Fruit fly (Drosophila melanogaster) whole organism, embryonic: Measurements from ENCODE around the gene fal.
A peak's percentile ranks its signal among the peaks of the same experiment; 100 is the strongest.

Experiments
- ATbp ChIP-seq: fragments of 200-800 bp; sonication (Bioruptor generic); optimal IDR thresholded peaks from 2 replicates; lab custom pipeline; 2017; ENCODE audit warnings: missing biosample characterization, mild to moderate bottlenecking, missing genetic modification characterization, missing genetic modification reagents
- Ada2b ChIP-seq: fragments of 200-800 bp; sonication (Bioruptor generic); IDR thresholded peaks from 2 replicates; pipeline ENCODE4 v1.3.6; 2022; ENCODE audit warnings: missing biosample characterization, missing genetic modification characterization
- Atf6 ChIP-seq: fragments of 200-800 bp; sonication (Bioruptor generic); IDR thresholded peaks from 2 replicates; pipeline ENCODE4 v1.3.6; 2022; ENCODE audit warnings: missing biosample characterization, missing genetic modification characterization
- Bdp1 ChIP-seq: fragments of 200-800 bp; sonication (Bioruptor generic); optimal IDR thresholded peaks from 3 replicates; lab custom pipeline; 2016; ENCODE audit warnings: missing biosample characterization, missing genetic modification characterization
- CG10209 ChIP-seq: fragments of 200-800 bp; sonication (Bioruptor generic); optimal IDR thresholded peaks from 3 replicates; lab custom pipeline; 2017; ENCODE audit warnings: missing biosample characterization, mild to moderate bottlenecking, missing genetic modification characterization, missing genetic modification reagents
- CG11695 ChIP-seq: fragments of 200-800 bp; sonication (Bioruptor generic); IDR thresholded peaks from 3 replicates; pipeline ENCODE4 v1.3.6; 2022; ENCODE audit warnings: missing biosample characterization, missing genetic modification characterization
- CG12071 ChIP-seq: fragments of 200-800 bp; sonication (Bioruptor generic); optimal IDR thresholded peaks from 3 replicates; lab custom pipeline; 2018; ENCODE audit warnings: missing biosample characterization, mild to moderate bottlenecking, missing genetic modification characterization
- CG12769 ChIP-seq: fragments of 200-800 bp; sonication (Bioruptor generic); optimal IDR thresholded peaks from 2 replicates; lab custom pipeline; 2019; ENCODE audit warnings: missing biosample characterization, mild to moderate bottlenecking, missing genetic modification characterization, moderate library complexity
- CG13123 ChIP-seq: fragments of 200-800 bp; sonication (Bioruptor generic); optimal IDR thresholded peaks from 2 replicates; lab custom pipeline; 2016; ENCODE audit warnings: missing biosample characterization, missing genetic modification characterization
- CG13624 ChIP-seq: fragments of 200-800 bp; sonication (Bioruptor generic); optimal IDR thresholded peaks from 2 replicates; lab custom pipeline; 2016; ENCODE audit warnings: missing biosample characterization, missing genetic modification characterization
- CG13894 ChIP-seq: fragments of 200-800 bp; sonication (Bioruptor generic); optimal IDR thresholded peaks from 3 replicates; lab custom pipeline; 2018; ENCODE audit warnings: missing biosample characterization, mild to moderate bottlenecking, missing genetic modification characterization, moderate library complexity
- CG1603 ChIP-seq: fragments of 200-800 bp; sonication (Bioruptor generic); optimal IDR thresholded peaks from 2 replicates; lab custom pipeline; 2019; ENCODE audit warnings: missing biosample characterization, mild to moderate bottlenecking, missing genetic modification characterization, moderate library complexity
- CG17186 ChIP-seq: fragments of 200-800 bp; sonication (Bioruptor generic); optimal IDR thresholded peaks from 3 replicates; lab custom pipeline; 2017; ENCODE audit warnings: missing biosample characterization, missing genetic modification reagents, missing genetic modification characterization
- CG17829 ChIP-seq: fragments of 200-800 bp; optimal IDR thresholded peaks from 2 replicates; lab custom pipeline; 2019; ENCODE audit warnings: missing biosample characterization, mild to moderate bottlenecking, missing genetic modification characterization, moderate library complexity
- CG18476 ChIP-seq: fragments of 200-800 bp; sonication (Bioruptor generic); optimal IDR thresholded peaks from 2 replicates; lab custom pipeline; 2016; ENCODE audit warnings: missing biosample characterization, mild to moderate bottlenecking, missing genetic modification characterization
- CG31224 ChIP-seq: fragments of 200-800 bp; sonication (Bioruptor generic); IDR thresholded peaks from 2 replicates; pipeline ENCODE4 v1.3.6; 2022; ENCODE audit warnings: missing biosample characterization, missing genetic modification characterization
- CG31388 ChIP-seq: fragments of 200-800 bp; sonication (Bioruptor generic); optimal IDR thresholded peaks from 2 replicates; lab custom pipeline; 2016; ENCODE audit warnings: missing biosample characterization, missing genetic modification characterization
- CG31441 ChIP-seq: fragments of 200-800 bp; sonication (Bioruptor generic); IDR thresholded peaks from 2 replicates; pipeline ENCODE4 v1.3.6; 2022; ENCODE audit warnings: missing biosample characterization, missing genetic modification characterization
- CG3407 ChIP-seq: fragments of 200-800 bp; sonication (Bioruptor generic); optimal IDR thresholded peaks from 2 replicates; lab custom pipeline; 2018; ENCODE audit warnings: missing biosample characterization, mild to moderate bottlenecking, missing genetic modification characterization
- CG4328 ChIP-seq: fragments of 200-800 bp; sonication (Bioruptor generic); optimal IDR thresholded peaks from 3 replicates; lab custom pipeline; 2017; ENCODE audit warnings: missing biosample characterization, missing genetic modification reagents, missing genetic modification characterization
- CG5245 ChIP-seq: fragments of 200-800 bp; sonication (Bioruptor generic); optimal IDR thresholded peaks from 3 replicates; lab custom pipeline; 2016; ENCODE audit warnings: missing biosample characterization, missing genetic modification characterization
- CG6272 ChIP-seq: fragments of 200-800 bp; sonication (Bioruptor generic); IDR thresholded peaks from 2 replicates; pipeline ENCODE4 v1.3.6; 2022; ENCODE audit warnings: missing biosample characterization, missing genetic modification characterization
- CG7372 ChIP-seq: fragments of 200-800 bp; sonication (Bioruptor generic); IDR thresholded peaks from 2 replicates; pipeline ENCODE4 v1.3.6; 2022; ENCODE audit warnings: missing biosample characterization, missing genetic modification characterization
- CG7786 ChIP-seq: fragments of 200-800 bp; sonication (Bioruptor generic); optimal IDR thresholded peaks from 2 replicates; lab custom pipeline; 2016; ENCODE audit warnings: missing biosample characterization, missing genetic modification characterization
- CG7928 ChIP-seq: fragments of 200-800 bp; sonication (Bioruptor generic); optimal IDR thresholded peaks from 2 replicates; lab custom pipeline; 2017; ENCODE audit warnings: missing biosample characterization, mild to moderate bottlenecking, missing genetic modification characterization
- CG8089 ChIP-seq: fragments of 200-800 bp; sonication (Bioruptor generic); optimal IDR thresholded peaks from 3 replicates; lab custom pipeline; 2016; ENCODE audit warnings: missing biosample characterization, missing genetic modification characterization
- CG8359 ChIP-seq: fragments of 200-800 bp; sonication (Bioruptor generic); optimal IDR thresholded peaks from 2 replicates; lab custom pipeline; 2017; ENCODE audit warnings: missing biosample characterization, mild to moderate bottlenecking, missing genetic modification characterization, borderline replicate concordance
- CG9437 ChIP-seq: fragments of 200-800 bp; sonication (Bioruptor generic); optimal IDR thresholded peaks from 2 replicates; lab custom pipeline; 2018; ENCODE audit warnings: missing biosample characterization, mild to moderate bottlenecking, missing genetic modification characterization
- CG9932 ChIP-seq: fragments of 200-800 bp; sonication (Bioruptor generic); IDR thresholded peaks from 2 replicates; pipeline ENCODE4 v1.3.6; 2022; ENCODE audit warnings: missing biosample characterization, missing genetic modification characterization
- Chrac-16 ChIP-seq: fragments of 200-800 bp; sonication (Bioruptor generic); optimal IDR thresholded peaks from 3 replicates; lab custom pipeline; 2016; ENCODE audit warnings: missing biosample characterization, missing genetic modification characterization
- D19B ChIP-seq: fragments of 200-800 bp; sonication (Bioruptor generic); optimal IDR thresholded peaks from 2 replicates; lab custom pipeline; 2017; ENCODE audit warnings: missing biosample characterization, mild to moderate bottlenecking, missing genetic modification characterization
- Deaf1 ChIP-seq: fragments of 200-800 bp; optimal IDR thresholded peaks from 3 replicates; lab custom pipeline; 2019; ENCODE audit warnings: missing biosample characterization, mild to moderate bottlenecking, missing genetic modification characterization, moderate library complexity
- Doc3 ChIP-seq: fragments of 200-800 bp; sonication (Bioruptor generic); IDR thresholded peaks from 3 replicates; pipeline ENCODE4 v1.3.6; 2022; ENCODE audit warnings: missing biosample characterization, missing genetic modification characterization; ENCODE audit not compliant: partially characterized antibody
- H2.0 ChIP-seq: fragments of 200-800 bp; sonication (Bioruptor generic); IDR thresholded peaks from 2 replicates; pipeline ENCODE4 v1.3.6; 2022; ENCODE audit warnings: missing biosample characterization, missing genetic modification characterization
- Kr ChIP-seq: fragments of 200-800 bp; sonication (Bioruptor generic); optimal IDR thresholded peaks from 2 replicates; lab custom pipeline; 2017; ENCODE audit warnings: missing biosample characterization, mild to moderate bottlenecking, missing genetic modification characterization
- ash1 ChIP-seq: fragments of 200-800 bp; sonication (Bioruptor generic); optimal IDR thresholded peaks from 2 replicates; lab custom pipeline; 2018; ENCODE audit warnings: missing biosample characterization, mild to moderate bottlenecking, missing genetic modification characterization
- ato ChIP-seq: fragments of 200-800 bp; sonication (Bioruptor generic); IDR thresholded peaks from 2 replicates; pipeline ENCODE4 v1.3.6; 2022; ENCODE audit warnings: missing biosample characterization, missing genetic modification characterization; ENCODE audit not compliant: partially characterized antibody
- croc ChIP-seq: fragments of 200-800 bp; sonication (Bioruptor generic); conservative IDR thresholded peaks from 3 replicates; pipeline ENCODE4 v1.3.6; 2022; ENCODE audit warnings: missing biosample characterization, missing genetic modification characterization
- crp ChIP-seq, 2 experiments: fragments of 200-800 bp; sonication (Bioruptor generic); optimal IDR thresholded peaks; 2 replicates in 1 of 2; 3 replicates in 1 of 2; lab custom pipeline; 2017; ENCODE audit warnings: missing biosample characterization in 2 of 2, missing genetic modification characterization in 2 of 2, mild to moderate bottlenecking in 1 of 2, moderate library complexity in 1 of 2
- cwo ChIP-seq: fragments of 200-800 bp; sonication (Bioruptor generic); optimal IDR thresholded peaks from 3 replicates; lab custom pipeline; 2017; ENCODE audit warnings: missing biosample characterization, missing genetic modification characterization, mild to moderate bottlenecking, moderate library complexity, missing genetic modification reagents
- disco-r ChIP-seq: fragments of 200-800 bp; sonication (Bioruptor generic); optimal IDR thresholded peaks from 2 replicates; lab custom pipeline; 2016; ENCODE audit warnings: missing biosample characterization, missing genetic modification characterization
- ftz-f1 ChIP-seq: fragments of 200-800 bp; sonication (Bioruptor generic); optimal IDR thresholded peaks from 2 replicates; lab custom pipeline; 2016; ENCODE audit warnings: missing biosample characterization, missing genetic modification characterization
- h ChIP-seq: fragments of >200 bp; optimal IDR thresholded peaks from 2 replicates; lab custom pipeline; 2017
- lbe ChIP-seq: fragments of 200-800 bp; sonication (Bioruptor generic); optimal IDR thresholded peaks from 2 replicates; lab custom pipeline; 2016; ENCODE audit warnings: missing biosample characterization, mild to moderate bottlenecking, missing genetic modification characterization
- ranshi ChIP-seq: fragments of 200-800 bp; sonication (Bioruptor generic); IDR thresholded peaks from 2 replicates; pipeline ENCODE4 v1.3.6; 2022; ENCODE audit warnings: missing biosample characterization, missing genetic modification characterization
- salm ChIP-seq: fragments of 200-800 bp; sonication (Bioruptor generic); optimal IDR thresholded peaks from 2 replicates; lab custom pipeline; 2018; ENCODE audit warnings: missing biosample characterization, mild to moderate bottlenecking, missing genetic modification characterization
- scrt ChIP-seq: fragments of 200-800 bp; sonication (Bioruptor generic); optimal IDR thresholded peaks from 2 replicates; lab custom pipeline; 2018; ENCODE audit warnings: missing biosample characterization, mild to moderate bottlenecking, missing genetic modification characterization, moderate library complexity
- seq ChIP-seq: fragments of 200-800 bp; sonication (Bioruptor generic); IDR thresholded peaks from 2 replicates; pipeline ENCODE4 v1.3.6; 2022; ENCODE audit warnings: missing biosample characterization, missing genetic modification characterization
- tgo ChIP-seq: fragments of 200-800 bp; sonication (Bioruptor generic); IDR thresholded peaks from 3 replicates; pipeline ENCODE4 v1.3.6; 2022; ENCODE audit warnings: missing biosample characterization, missing genetic modification characterization
- tup ChIP-seq: fragments of 200-800 bp; sonication (Bioruptor generic); optimal IDR thresholded peaks from 2 replicates; lab custom pipeline; 2016; ENCODE audit warnings: missing biosample characterization, mild to moderate bottlenecking, missing genetic modification characterization, moderate library complexity

The fal gene

dm6 chr3L:19337398-19338086, 43.2 kb downstream of the fal start, which contains the start of gene pip (continued):
- TF ChIP-seq CG8359 (GFP tag; lab: Kevin White, UChicago), result no peak
- TF ChIP-seq CG8089 (GFP tag; lab: Kevin White, UChicago), result peak; percentile 3
- no peak for TF ChIP-seq Doc3 (GFP tag; lab: Robert Waterston, UW)
- TF ChIP-seq CG9932 (GFP tag; lab: Robert Waterston, UW), result no peak
- peak; percentile 33 for TF ChIP-seq CG1603 (tag; lab: Kevin White, UChicago)
- TF ChIP-seq salm (tag; lab: Kevin White, UChicago), result no peak
- TF ChIP-seq CG31441 (GFP tag; lab: Robert Waterston, UW), result no peak
- TF ChIP-seq CG10209, result peak; percentile 60
- TF ChIP-seq CG13123 (GFP tag; lab: Kevin White, UChicago), result peak; percentile 8
- TF ChIP-seq ranshi (GFP tag; lab: Robert Waterston, UW), result peak; percentile 22; the same call in 1 of the 2 replicates
- TF ChIP-seq Bdp1 (GFP tag; lab: Kevin White, UChicago), result peak; percentile 40
- peak; percentile 81 for TF ChIP-seq CG12071 (GFP tag; lab: Kevin White, UChicago)
- peak; percentile 41; the same call in 1 of the 2 replicates for TF ChIP-seq seq
- TF ChIP-seq CG3407, result peak; percentile 46
- TF ChIP-seq Atf6 (GFP tag; lab: Robert Waterston, UW), result peak; percentile 54; the same call in 1 of the 2 replicates
- TF ChIP-seq tgo (GFP tag; lab: Robert Waterston, UW), result no peak
- peak; percentile 82 for TF ChIP-seq ATbp (GFP tag; lab: Kevin White, UChicago)
- TF ChIP-seq CG5245 (GFP tag; lab: Kevin White, UChicago), result no peak
- TF ChIP-seq Ada2b (GFP tag; lab: Robert Waterston, UW), result no peak
- no peak for TF ChIP-seq h
- TF ChIP-seq disco-r (GFP tag; lab: Kevin White, UChicago), result no peak
- TF ChIP-seq CG17829 (tag; lab: Kevin White, UChicago), result no peak
- peak; percentile 20 for TF ChIP-seq cwo
- TF ChIP-seq CG18476 (GFP tag; lab: Kevin White, UChicago), result peak; percentile 38
- peak; percentile 10 for TF ChIP-seq tup
- TF ChIP-seq CG31224 (GFP tag; lab: Robert Waterston, UW), result no peak
- TF ChIP-seq Kr, result no peak
- TF ChIP-seq crp (GFP tag; optimal IDR thresholded peaks at IDR 0.05; lab: Kevin White, UChicago), result no peak
- TF ChIP-seq croc (GFP tag; lab: Robert Waterston, UW), result no peak
- no peak for TF ChIP-seq CG6272 (GFP tag; lab: Robert Waterston, UW)
- no peak for TF ChIP-seq Deaf1 (tag; lab: Kevin White, UChicago)
- no peak; the same call in 2 of the 3 replicates for TF ChIP-seq CG11695 (GFP tag; lab: Robert Waterston, UW)
- no peak for TF ChIP-seq CG9437
- peak; percentile 6 for TF ChIP-seq CG13894 (tag; lab: Kevin White, UChicago)
- TF ChIP-seq CG7786 (GFP tag; lab: Kevin White, UChicago), result peak; percentile 23
- TF ChIP-seq CG12769 (tag; lab: Kevin White, UChicago), result peak; percentile 67
- no peak for TF ChIP-seq lbe (GFP tag; lab: Kevin White, UChicago)
- no peak for TF ChIP-seq Chrac-16 (GFP tag; lab: Kevin White, UChicago)
- peak; percentile 65 for TF ChIP-seq CG4328
- TF ChIP-seq ato (GFP tag; lab: Robert Waterston, UW), result no peak
- no peak for TF ChIP-seq H2.0
- no peak for TF ChIP-seq CG7372 (GFP tag; lab: Robert Waterston, UW)
- no peak for TF ChIP-seq ftz-f1 (GFP tag; lab: Kevin White, UChicago)
- TF ChIP-seq CG13624, result peak; percentile 28
- TF ChIP-seq D19B (GFP tag; lab: Kevin White, UChicago), result no peak
- no peak for TF ChIP-seq CG17186 (GFP tag; lab: Kevin White, UChicago)
- TF ChIP-seq ash1 (GFP tag; lab: Kevin White, UChicago), result no peak
- peak; percentile 37 for TF ChIP-seq CG7928 (GFP tag; lab: Kevin White, UChicago)
- TF ChIP-seq CG31388 (GFP tag; lab: Kevin White, UChicago), result no peak
- peak; percentile 63 for TF ChIP-seq scrt (GFP tag; lab: Kevin White, UChicago)
